Fruit fly (Drosophila melanogaster) whole organism, prepupa: Measurements from ENCODE around the gene CG15418.

ENCODE experiments used
- CG10669 ChIP-seq: fragments of 200-800 bp; sonication (Bioruptor generic); optimal IDR thresholded peaks from 3 replicates; lab custom pipeline; 2018; ENCODE audit warnings: missing biosample characterization, mild to moderate bottlenecking, missing genetic modification characterization, moderate library complexity
- CG3032 ChIP-seq: fragments of 200-800 bp; optimal IDR thresholded peaks from 2 replicates; lab custom pipeline; 2019; ENCODE audit warnings: missing biosample characterization, mild to moderate bottlenecking, missing genetic modification characterization, moderate library complexity
- CG31627 ChIP-seq: fragments of 200-800 bp; sonication (Bioruptor generic); optimal IDR thresholded peaks from 3 replicates; lab custom pipeline; 2016; ENCODE audit warnings: missing biosample characterization, missing genetic modification characterization
- CG3919 ChIP-seq: fragments of 200-800 bp; sonication (Bioruptor generic); optimal IDR thresholded peaks from 3 replicates; lab custom pipeline; 2016; ENCODE audit warnings: missing biosample characterization, missing genetic modification characterization
- CG6808 ChIP-seq: fragments of 200-800 bp; sonication (Bioruptor generic); optimal IDR thresholded peaks from 3 replicates; lab custom pipeline; 2017; ENCODE audit warnings: missing biosample characterization, missing genetic modification characterization, mild to moderate bottlenecking, moderate library complexity, missing genetic modification reagents
- Eip75B ChIP-seq: fragments of 200-800 bp; sonication (Bioruptor generic); optimal IDR thresholded peaks from 3 replicates; lab custom pipeline; 2016; ENCODE audit warnings: missing biosample characterization, missing genetic modification characterization
- Hr39 ChIP-seq: fragments of 200-800 bp; sonication (Bioruptor generic); optimal IDR thresholded peaks from 2 replicates; lab custom pipeline; 2016; ENCODE audit warnings: missing biosample characterization, missing genetic modification characterization
- dac ChIP-seq: fragments of 200-800 bp; sonication (Bioruptor generic); optimal IDR thresholded peaks from 2 replicates; lab custom pipeline; 2017; ENCODE audit warnings: missing biosample characterization, mild to moderate bottlenecking, missing genetic modification characterization
- pdm3 ChIP-seq: fragments of 200-800 bp; sonication (Bioruptor generic); optimal IDR thresholded peaks from 3 replicates; lab custom pipeline; 2016; ENCODE audit warnings: missing biosample characterization, missing genetic modification characterization
- spab ChIP-seq: fragments of 200-800 bp; sonication (Bioruptor generic); optimal IDR thresholded peaks from 2 replicates; lab custom pipeline; 2017; ENCODE audit warnings: missing biosample characterization, mild to moderate bottlenecking, missing genetic modification characterization, missing genetic modification reagents

DNA sequence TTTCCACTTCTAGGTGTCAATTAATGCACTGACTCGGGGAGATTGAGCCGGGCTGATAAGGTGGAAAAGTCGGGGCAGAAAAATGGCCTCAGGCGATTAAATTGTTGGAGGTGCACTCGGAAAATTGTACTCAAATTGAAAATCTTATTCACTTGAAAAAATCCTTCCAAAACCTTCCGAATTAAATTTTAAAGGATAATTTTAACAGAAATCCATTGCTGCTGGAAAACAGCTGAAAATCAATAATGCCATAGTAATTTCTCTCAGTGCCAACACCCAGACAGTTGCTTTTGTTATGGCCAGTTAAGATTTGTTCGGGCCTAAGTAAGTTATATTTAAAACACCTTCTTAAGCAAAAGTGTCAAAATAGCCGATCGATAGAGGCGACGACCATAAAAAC lies 20.7 kb downstream of the CG15418 start:
- TF ChIP-seq CG6808 (GFP tag; lab: Kevin White, UChicago) (peak; percentile 28), dac (no peak), Eip75B (no peak), CG10669 (GFP tag; lab: Kevin White, UChicago) (no peak), spab (GFP tag; lab: Kevin White, UChicago) (no peak), Hr39 (GFP tag; lab: Kevin White, UChicago) (no peak), pdm3 (no peak), CG3032 (tag; lab: Kevin White, UChicago) (peak; percentile 30), CG3919 (no peak), CG31627 (GFP tag; lab: Kevin White, UChicago) (no peak)
